Worm (Caenorhabditis elegans) whole organism, young adult: ENCODE data around the gene rol-3.

Source experiments
- B0336.3 ChIP-seq: fragments of 200-800 bp; sonication (Bioruptor generic); IDR thresholded peaks from 2 replicates; pipeline ENCODE4 v1.3.6; 2022; ENCODE audit warnings: missing genetic modification characterization, missing compliant biosample characterization
- C06A6.2 ChIP-seq: fragments of 200-800 bp; sonication (Bioruptor generic); conservative IDR thresholded peaks from 2 replicates; pipeline ENCODE4 v1.3.6; 2022; ENCODE audit warnings: missing genetic modification characterization, missing compliant biosample characterization
- F22D6.2 ChIP-seq: sonication (generic microtip); optimal IDR thresholded peaks from 2 replicates; lab custom pipeline; 2016; ENCODE audit warnings: mild to moderate bottlenecking, missing genetic modification characterization, missing compliant biosample characterization
- F37B4.10 ChIP-seq: fragments of 200-800 bp; sonication (Bioruptor generic); IDR thresholded peaks from 2 replicates; pipeline ENCODE4 v1.3.6; 2022; ENCODE audit warnings: missing genetic modification characterization, missing compliant biosample characterization
- F49E8.2 ChIP-seq: sonication (generic microtip); optimal IDR thresholded peaks from 3 replicates; lab custom pipeline; 2017; ENCODE audit warnings: missing genetic modification characterization, mild to moderate bottlenecking, missing compliant biosample characterization, antibody characterized with exemption, moderate library complexity; ENCODE audit not compliant: insufficient read depth
- F55B11.4 ChIP-seq: sonication (generic microtip); optimal IDR thresholded peaks from 2 replicates; lab custom pipeline; 2016; ENCODE audit warnings: missing compliant biosample characterization, missing genetic modification characterization, borderline replicate concordance; ENCODE audit not compliant: insufficient read depth
- F57A8.1 ChIP-seq: fragments of 200-800 bp; sonication (Bioruptor generic); optimal IDR thresholded peaks from 2 replicates; lab custom pipeline; 2018; ENCODE audit warnings: mild to moderate bottlenecking, missing genetic modification characterization, moderate library complexity, missing compliant biosample characterization
- K12H6.12 ChIP-seq: fragments of 200-800 bp; sonication (Bioruptor generic); optimal IDR thresholded peaks from 2 replicates; lab custom pipeline; 2018; ENCODE audit warnings: mild to moderate bottlenecking, missing genetic modification characterization, missing compliant biosample characterization
- T07F8.4 ChIP-seq: sonication (generic microtip); optimal IDR thresholded peaks from 2 replicates; lab custom pipeline; 2016; ENCODE audit warnings: mild to moderate bottlenecking, missing genetic modification characterization, moderate library complexity, missing compliant biosample characterization
- Y53F4B.3 ChIP-seq: fragments of 200-800 bp; sonication (Bioruptor generic); IDR thresholded peaks from 2 replicates; pipeline ENCODE4 v1.3.6; 2022; ENCODE audit warnings: missing genetic modification reagents, missing genetic modification characterization, missing compliant biosample characterization
- Y53G8AR.9 ChIP-seq: fragments of 200-800 bp; sonication (Bioruptor generic); conservative IDR thresholded peaks from 2 replicates; pipeline ENCODE4 v1.3.6; 2022; ENCODE audit warnings: missing genetic modification reagents, missing genetic modification characterization, missing compliant biosample characterization
- Y95B8A.8 ChIP-seq: fragments of 200-800 bp; sonication (Bioruptor generic); IDR thresholded peaks from 2 replicates; pipeline ENCODE4 v1.3.6; 2022; ENCODE audit warnings: missing genetic modification reagents, missing genetic modification characterization, missing compliant biosample characterization
- aptf-2 ChIP-seq: fragments of 200-800 bp; sonication (Bioruptor generic); conservative IDR thresholded peaks from 2 replicates; pipeline ENCODE4 v1.3.6; 2022; ENCODE audit warnings: missing genetic modification reagents, missing genetic modification characterization, missing compliant biosample characterization
- aptf-3 ChIP-seq: fragments of 200-800 bp; sonication (Bioruptor generic); IDR thresholded peaks from 2 replicates; pipeline ENCODE4 v1.3.6; 2022; ENCODE audit warnings: missing genetic modification characterization, missing compliant biosample characterization
- attf-3 ChIP-seq: fragments of 200-800 bp; sonication (Bioruptor generic); conservative IDR thresholded peaks from 2 replicates; pipeline ENCODE4 v1.3.6; 2022; ENCODE audit warnings: missing genetic modification reagents, missing genetic modification characterization, missing compliant biosample characterization
- bed-1 ChIP-seq: fragments of 200-800 bp; sonication (Bioruptor generic); IDR thresholded peaks from 2 replicates; pipeline ENCODE4 v1.3.6; 2022; ENCODE audit warnings: missing genetic modification reagents, missing genetic modification characterization, missing compliant biosample characterization
- bed-2 ChIP-seq: fragments of 200-800 bp; sonication (Bioruptor generic); IDR thresholded peaks from 2 replicates; pipeline ENCODE4 v1.3.6; 2022; ENCODE audit warnings: missing genetic modification reagents, missing genetic modification characterization, missing compliant biosample characterization
- ccch-3 ChIP-seq: fragments of 200-800 bp; sonication (Bioruptor generic); optimal IDR thresholded peaks from 2 replicates; lab custom pipeline; 2018; ENCODE audit warnings: mild to moderate bottlenecking, missing genetic modification characterization, missing compliant biosample characterization
- ceh-100 ChIP-seq: fragments of 200-800 bp; sonication (Bioruptor generic); IDR thresholded peaks from 2 replicates; pipeline ENCODE4 v1.3.6; 2022; ENCODE audit warnings: missing genetic modification reagents, missing genetic modification characterization, missing compliant biosample characterization
- ceh-79 ChIP-seq: sonication (generic microtip); optimal IDR thresholded peaks from 2 replicates; lab custom pipeline; 2017; ENCODE audit warnings: mild to moderate bottlenecking, missing genetic modification characterization, missing compliant biosample characterization
- ceh-91 ChIP-seq: fragments of 200-800 bp; sonication (Bioruptor generic); IDR thresholded peaks from 2 replicates; pipeline ENCODE4 v1.3.6; 2022; ENCODE audit warnings: missing genetic modification reagents, missing genetic modification characterization, missing compliant biosample characterization
- dox-1 ChIP-seq: fragments of 200-800 bp; sonication (Bioruptor generic); IDR thresholded peaks from 2 replicates; pipeline ENCODE4 v1.3.6; 2022; ENCODE audit warnings: missing genetic modification reagents, missing genetic modification characterization, missing compliant biosample characterization
- dpff-1 ChIP-seq: sonication (generic microtip); optimal IDR thresholded peaks from 2 replicates; lab custom pipeline; 2017; ENCODE audit warnings: mild to moderate bottlenecking, missing genetic modification characterization, missing compliant biosample characterization
- egl-18 ChIP-seq: fragments of 200-800 bp; sonication (Bioruptor generic); IDR thresholded peaks from 2 replicates; pipeline ENCODE4 v1.3.6; 2022; ENCODE audit warnings: missing genetic modification reagents, missing genetic modification characterization, missing compliant biosample characterization
- ets-4 ChIP-seq: fragments of 200-800 bp; sonication (Bioruptor generic); optimal IDR thresholded peaks from 2 replicates; lab custom pipeline; 2018; ENCODE audit warnings: mild to moderate bottlenecking, missing genetic modification characterization, missing compliant biosample characterization
- let-607 ChIP-seq, 2 experiments: fragments of 200-800 bp in 1 of 2; sonication (Bioruptor generic) in 1 of 2; sonication (generic microtip) in 1 of 2; optimal IDR thresholded peaks; 2 replicates each; lab custom pipeline; 2016 to 2018; ENCODE audit warnings: mild to moderate bottlenecking in 2 of 2, missing compliant biosample characterization in 2 of 2, missing genetic modification characterization in 2 of 2, moderate library complexity in 2 of 2, missing genotype in 1 of 2
- lin-26 ChIP-seq: fragments of 200-800 bp; sonication (Bioruptor generic); IDR thresholded peaks from 2 replicates; pipeline ENCODE4 v1.3.6; 2022; ENCODE audit warnings: missing genetic modification reagents, missing genetic modification characterization, missing compliant biosample characterization
- lsl-1 ChIP-seq: fragments of 200-800 bp; sonication (Bioruptor generic); optimal IDR thresholded peaks from 2 replicates; lab custom pipeline; 2018; ENCODE audit warnings: mild to moderate bottlenecking, missing genetic modification characterization, moderate library complexity, missing compliant biosample characterization
- mes-4 ChIP-seq: sonication (generic microtip); optimal IDR thresholded peaks from 2 replicates; lab custom pipeline; 2016; ENCODE audit warnings: missing genotype, missing genetic modification characterization, missing compliant biosample characterization
- nhr-120 ChIP-seq: fragments of 200-800 bp; sonication (Bioruptor generic); IDR thresholded peaks from 2 replicates; pipeline ENCODE4 v1.3.6; 2022; ENCODE audit warnings: missing genetic modification characterization, missing compliant biosample characterization
- nhr-179 ChIP-seq: sonication (generic microtip); optimal IDR thresholded peaks from 2 replicates; lab custom pipeline; 2016; ENCODE audit warnings: mild to moderate bottlenecking, missing genetic modification characterization, missing compliant biosample characterization
- pbrm-1 ChIP-seq: fragments of 200-800 bp; sonication (Bioruptor generic); IDR thresholded peaks from 2 replicates; pipeline ENCODE4 v1.3.6; 2022; ENCODE audit warnings: missing genetic modification reagents, missing genetic modification characterization, missing compliant biosample characterization
- rec-8 ChIP-seq, 2 experiments: sonication (generic microtip); optimal IDR thresholded peaks; 2 replicates each; lab custom pipeline; 2016; ENCODE audit warnings: mild to moderate bottlenecking in 2 of 2, missing genetic modification characterization in 2 of 2, missing genetic modification reagents in 2 of 2, missing genotype in 2 of 2, missing biosample characterization in 1 of 2, missing compliant biosample characterization in 1 of 2, moderate library complexity in 1 of 2
- sptf-2 ChIP-seq: fragments of 200-800 bp; sonication (Bioruptor generic); optimal IDR thresholded peaks from 2 replicates; lab custom pipeline; 2018; ENCODE audit warnings: mild to moderate bottlenecking, missing genetic modification characterization, missing compliant biosample characterization
- ztf-18 ChIP-seq: sonication (generic microtip); optimal IDR thresholded peaks from 2 replicates; lab custom pipeline; 2016; ENCODE audit warnings: missing genotype, mild to moderate bottlenecking, missing genetic modification characterization, missing compliant biosample characterization
- ztf-26 ChIP-seq: sonication (generic microtip); optimal IDR thresholded peaks from 2 replicates; lab custom pipeline; 2017; ENCODE audit warnings: missing genetic modification characterization, missing compliant biosample characterization
- ztf-6 ChIP-seq: fragments of 200-800 bp; sonication (Bioruptor generic); IDR thresholded peaks from 2 replicates; pipeline ENCODE4 v1.3.6; 2022; ENCODE audit warnings: missing genetic modification reagents, missing genetic modification characterization, missing compliant biosample characterization

Gene rol-3

DNA sequence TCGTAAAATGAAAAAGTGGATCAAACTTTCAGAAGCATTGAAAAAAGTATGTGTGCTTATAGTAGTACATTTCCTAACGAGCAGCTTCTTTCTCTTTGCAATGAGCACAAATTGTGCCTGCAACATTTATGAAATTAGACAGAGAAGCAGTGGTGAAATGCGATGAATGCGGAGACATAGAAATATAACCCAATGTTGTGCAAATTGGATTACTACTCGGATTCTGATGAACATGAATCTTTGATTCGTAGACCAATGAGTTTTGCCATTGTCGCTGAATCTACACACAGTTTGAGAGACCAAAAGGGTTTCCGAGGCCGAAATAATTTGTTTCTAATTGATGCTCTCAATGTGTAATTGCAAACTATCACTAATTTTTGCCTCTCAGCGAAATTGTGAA lies 15.7 kb upstream of the rol-3 start:
- TF ChIP-seq F37B4.10 (GFP tag; lab: Robert Waterston, UW): no peak
- TF ChIP-seq let-607 (tag; optimal IDR thresholded peaks at IDR 0.05; lab: Kevin White, UChicago): no peak
- no peak for TF ChIP-seq attf-3 (GFP tag; lab: Robert Waterston, UW)
- TF ChIP-seq sptf-2 (GFP tag; lab: Kevin White, UChicago): no peak
- TF ChIP-seq F49E8.2: no peak
- TF ChIP-seq ceh-100 (GFP tag; lab: Robert Waterston, UW): no peak
- no peak for TF ChIP-seq F22D6.2 (tag; lab: Kevin White, UChicago)
- no peak for TF ChIP-seq ets-4 (GFP tag; lab: Kevin White, UChicago)
- no peak for TF ChIP-seq K12H6.12 (tag; lab: Kevin White, UChicago)
- TF ChIP-seq pbrm-1: no peak
- no peak for TF ChIP-seq T07F8.4 (tag; lab: Kevin White, UChicago)

DNA sequence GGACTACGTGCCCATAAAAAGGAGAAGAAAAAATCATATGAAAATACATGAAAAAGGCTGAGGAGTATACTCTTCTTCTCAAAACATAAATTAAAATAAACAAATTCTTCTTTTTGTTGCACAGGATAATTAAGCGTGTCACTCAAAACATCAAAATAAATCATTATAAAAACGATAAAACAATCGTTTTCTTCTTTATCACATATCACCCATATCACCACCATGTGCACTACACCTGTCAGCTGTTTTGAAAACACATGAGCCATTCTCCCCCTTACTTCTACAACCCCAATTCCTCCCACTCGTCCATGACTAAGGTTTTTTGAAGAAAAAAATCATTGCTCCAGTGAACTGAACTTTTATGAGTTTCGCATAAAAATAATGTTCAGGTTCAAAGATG lies 14.3 kb upstream of the rol-3 start:
- TF ChIP-seq dox-1 (GFP tag; lab: Robert Waterston, UW) (no peak), nhr-179 (tag; lab: Kevin White, UChicago) (no peak), B0336.3 (GFP tag; lab: Robert Waterston, UW) (no peak), mes-4 (tag; lab: Kevin White, UChicago) (no peak), rec-8 (tag; optimal IDR thresholded peaks at IDR 0.05; lab: Kevin White, UChicago) (no peak), ceh-91 (no peak), C06A6.2 (GFP tag; lab: Robert Waterston, UW) (no peak), ets-4 (GFP tag; lab: Kevin White, UChicago) (no peak), ztf-26 (no peak), Y53G8AR.9 (GFP tag; lab: Robert Waterston, UW) (no peak), aptf-3 (no peak), lin-26 (no peak), bed-2 (GFP tag; lab: Robert Waterston, UW) (no peak), dpff-1 (tag; lab: Kevin White, UChicago) (no peak), ztf-6 (GFP tag; lab: Robert Waterston, UW) (no peak), F37B4.10 (GFP tag; lab: Robert Waterston, UW) (no peak), egl-18 (GFP tag; lab: Robert Waterston, UW) (no peak)
- TF ChIP-seq, all 124 proteins: peak for 0

DNA sequence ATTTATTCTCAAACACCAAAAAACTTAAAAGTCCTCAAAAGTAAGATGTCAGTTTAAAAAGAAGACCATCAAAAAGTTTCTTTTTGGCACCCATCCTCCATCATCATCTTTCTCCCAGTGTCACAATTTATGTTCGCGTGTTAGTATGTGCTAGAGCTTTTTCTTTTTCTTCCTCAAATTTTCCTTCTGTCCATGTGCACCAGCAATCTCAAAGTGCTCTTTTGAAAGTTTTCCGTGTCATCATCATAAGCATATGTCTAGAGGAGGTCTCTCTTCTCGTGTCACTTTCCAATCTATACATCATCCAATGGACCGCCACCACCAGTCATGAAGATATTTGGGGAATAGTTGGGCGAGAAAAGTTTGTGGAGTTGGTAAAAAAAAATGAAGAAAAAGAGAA lies 12.9 kb upstream of the rol-3 start:
- no peak for TF ChIP-seq aptf-2 (GFP tag; lab: Robert Waterston, UW)
- no peak for TF ChIP-seq lsl-1 (GFP tag; lab: Kevin White, UChicago)
- TF ChIP-seq ztf-18 (tag; lab: Kevin White, UChicago): no peak
- TF ChIP-seq, all 124 proteins: peak for 0

DNA sequence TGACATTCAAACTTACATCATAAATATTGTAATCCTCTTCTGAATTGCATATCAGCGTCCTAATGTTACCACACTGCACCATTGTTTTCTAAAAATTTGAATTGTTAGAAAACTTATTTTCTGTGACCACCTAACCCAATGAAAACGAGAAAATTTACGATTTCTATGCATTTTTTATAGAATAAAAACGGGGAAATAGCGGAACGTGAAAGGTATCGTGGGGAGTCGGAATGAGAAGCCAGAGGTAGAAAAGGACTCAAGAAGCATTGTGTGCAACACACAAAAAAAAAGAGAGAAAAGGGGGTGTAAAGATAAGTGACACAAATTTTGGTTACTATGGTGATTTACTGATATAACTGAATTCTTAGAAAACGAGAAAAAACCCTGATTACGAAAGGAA lies 12.0 kb upstream of the rol-3 start, which contains the start of gene C16D9.6:
Gene C16D9.6, minus strand, starts transcription at position 101 of the 400 bp plus-strand sequence.
- no peak for TF ChIP-seq Y95B8A.8 (GFP tag; lab: Robert Waterston, UW)
- TF ChIP-seq ceh-79 (tag; lab: Kevin White, UChicago): no peak
- TF ChIP-seq pbrm-1: no peak
- TF ChIP-seq F57A8.1 (GFP tag; lab: Kevin White, UChicago): no peak
- TF ChIP-seq ccch-3: no peak
- no peak for TF ChIP-seq nhr-120
- TF ChIP-seq Y53F4B.3 (GFP tag; lab: Robert Waterston, UW): no peak
- TF ChIP-seq K12H6.12 (tag; lab: Kevin White, UChicago): no peak
- no peak for TF ChIP-seq bed-1 (GFP tag; lab: Robert Waterston, UW)
- no peak for TF ChIP-seq F55B11.4 (tag; lab: Kevin White, UChicago)
